Worm (Caenorhabditis elegans) whole organism, L1 larva: ENCODE results near the gene F13A2.9.

Experiments used
- C04F5.9 ChIP-seq: sonication (generic microtip); optimal IDR thresholded peaks from 2 replicates; lab custom pipeline; 2016; ENCODE audit warnings: missing genetic modification characterization, missing compliant biosample characterization
- C34B4.2 ChIP-seq: sonication (generic microtip); optimal IDR thresholded peaks from 2 replicates; lab custom pipeline; 2017; ENCODE audit warnings: mild to moderate bottlenecking, missing genetic modification characterization, missing compliant biosample characterization
- Y116A8C.19 ChIP-seq: sonication (generic microtip); optimal IDR thresholded peaks from 2 replicates; lab custom pipeline; 2016; ENCODE audit warnings: missing compliant biosample characterization, missing genetic modification characterization, borderline replicate concordance
- blmp-1 ChIP-seq: fragments of 150-350 bp; optimal IDR thresholded peaks from 2 replicates; lab custom pipeline; 2014; ENCODE audit warnings: missing biosample characterization, missing genetic modification characterization
- ceh-90 ChIP-seq: sonication (generic microtip); optimal IDR thresholded peaks from 2 replicates; lab custom pipeline; 2016; ENCODE audit warnings: missing genetic modification characterization, missing compliant biosample characterization
- efl-1 ChIP-seq, 4 experiments: fragments of 150-350 bp; optimal IDR thresholded peaks in 3 of 4; peaks in 1 of 4; 1 replicate in 1 of 4; 2 replicates in 3 of 4; lab custom pipeline; 2014; ENCODE audit warnings: missing biosample characterization in 2 of 4, missing genetic modification characterization in 2 of 4, missing genetic modification reagents in 2 of 4
- efl-3 ChIP-seq: fragments of 200-800 bp; sonication (Bioruptor generic); optimal IDR thresholded peaks from 2 replicates; lab custom pipeline; 2018; ENCODE audit warnings: mild to moderate bottlenecking, missing genetic modification characterization, missing compliant biosample characterization
- egl-13 ChIP-seq: sonication (generic microtip); optimal IDR thresholded peaks from 2 replicates; lab custom pipeline; 2016; ENCODE audit warnings: missing genotype, missing genetic modification reagents, missing genetic modification characterization, missing compliant biosample characterization
- elt-3 ChIP-seq, 6 experiments: fragments of 150-350 bp in 1 of 6; sonication (generic microtip); optimal IDR thresholded peaks; 2 replicates each; lab custom pipeline; 2017 to 2018; ENCODE audit warnings: missing biosample characterization in 6 of 6, missing genetic modification characterization in 6 of 6, inconsistent platforms in 1 of 6
- fkh-10 ChIP-seq: sonication (generic microtip); optimal IDR thresholded peaks from 2 replicates; lab custom pipeline; 2017; ENCODE audit warnings: missing biosample characterization, missing genetic modification reagents, missing genetic modification characterization
- fkh-4 ChIP-seq: sonication (generic microtip); optimal IDR thresholded peaks from 2 replicates; lab custom pipeline; 2016; ENCODE audit warnings: missing compliant biosample characterization, missing genetic modification characterization, borderline replicate concordance
- hpl-2 ChIP-seq: fragments of 150-350 bp; optimal IDR thresholded peaks from 2 replicates; lab custom pipeline; 2014; ENCODE audit warnings: missing biosample characterization, missing genetic modification reagents, missing genetic modification characterization
- irx-1 ChIP-seq: sonication (generic microtip); optimal IDR thresholded peaks from 2 replicates; lab custom pipeline; 2016; ENCODE audit warnings: missing genetic modification characterization, missing compliant biosample characterization
- lin-35 ChIP-seq, 2 experiments: fragments of 150-350 bp; optimal IDR thresholded peaks; 2 replicates each; lab custom pipeline; 2014; ENCODE audit warnings: missing biosample characterization in 2 of 2, missing genetic modification characterization in 2 of 2, missing genetic modification reagents in 2 of 2
- lir-3 ChIP-seq: sonication (generic microtip); optimal IDR thresholded peaks from 2 replicates; lab custom pipeline; 2016; ENCODE audit warnings: mild to moderate bottlenecking, missing genetic modification characterization, moderate library complexity, missing compliant biosample characterization; ENCODE audit not compliant: poor library complexity
- mdl-1 ChIP-seq, 2 experiments: fragments of 150-350 bp; optimal IDR thresholded peaks; 2 replicates each; lab custom pipeline; 2014 to 2017; ENCODE audit warnings: missing biosample characterization in 2 of 2, missing genetic modification characterization in 2 of 2, inconsistent platforms in 1 of 2
- mef-2 ChIP-seq: fragments of 150-350 bp; optimal IDR thresholded peaks from 2 replicates; lab custom pipeline; 2014; ENCODE audit warnings: missing biosample characterization, missing genetic modification characterization
- nhr-28 ChIP-seq: fragments of 150-350 bp; optimal IDR thresholded peaks from 2 replicates; lab custom pipeline; 2014; ENCODE audit warnings: missing biosample characterization, missing genetic modification characterization
- nhr-76 ChIP-seq: sonication (generic microtip); optimal IDR thresholded peaks from 2 replicates; lab custom pipeline; 2017; ENCODE audit warnings: missing biosample characterization, missing genetic modification characterization
- nhr-77 ChIP-seq: fragments of 150-350 bp; optimal IDR thresholded peaks from 2 replicates; lab custom pipeline; 2014; ENCODE audit warnings: missing biosample characterization, missing genetic modification characterization
- nhr-85 ChIP-seq: sonication (generic microtip); peaks from one replicate; lab custom pipeline; 2016; ENCODE audit warnings: missing genetic modification characterization, inconsistent platforms, missing compliant biosample characterization
- pqm-1 ChIP-seq: sonication (generic microtip); optimal IDR thresholded peaks from 3 replicates; lab custom pipeline; 2017; ENCODE audit warnings: missing biosample characterization, missing genetic modification characterization
- snpc-4 ChIP-seq: fragments of 150-350 bp; optimal IDR thresholded peaks from 2 replicates; lab custom pipeline; 2014; ENCODE audit warnings: missing biosample characterization, missing genetic modification characterization
- snu-23 ChIP-seq: sonication (generic microtip); optimal IDR thresholded peaks from 2 replicates; lab custom pipeline; 2016; ENCODE audit warnings: missing genetic modification characterization, missing compliant biosample characterization
- sox-4 ChIP-seq: sonication (generic microtip); optimal IDR thresholded peaks from 2 replicates; lab custom pipeline; 2016; ENCODE audit warnings: missing genetic modification characterization, missing compliant biosample characterization
- tbx-2 ChIP-seq: sonication (generic microtip); optimal IDR thresholded peaks from 2 replicates; lab custom pipeline; 2016; ENCODE audit warnings: missing genetic modification characterization, missing compliant biosample characterization
- unc-130 ChIP-seq: fragments of 150-350 bp; optimal IDR thresholded peaks from 2 replicates; lab custom pipeline; 2017; ENCODE audit warnings: missing biosample characterization, missing genetic modification characterization, inconsistent platforms
- unc-86 ChIP-seq: sonication (generic microtip); optimal IDR thresholded peaks from 2 replicates; lab custom pipeline; 2016; ENCODE audit warnings: missing genetic modification characterization, missing compliant biosample characterization
- zag-1 ChIP-seq: fragments of 150-350 bp; optimal IDR thresholded peaks from 2 replicates; lab custom pipeline; 2014; ENCODE audit warnings: missing biosample characterization, missing genetic modification characterization
- zip-4 ChIP-seq: fragments of 200-800 bp; sonication (Bioruptor generic); optimal IDR thresholded peaks from 2 replicates; lab custom pipeline; 2018; ENCODE audit warnings: mild to moderate bottlenecking, missing genetic modification characterization, moderate library complexity, missing compliant biosample characterization
- ztf-4 ChIP-seq: fragments of 150-350 bp; optimal IDR thresholded peaks from 2 replicates; lab custom pipeline; 2014; ENCODE audit warnings: missing biosample characterization, missing genetic modification characterization

F13A2.9 gene

DNA sequence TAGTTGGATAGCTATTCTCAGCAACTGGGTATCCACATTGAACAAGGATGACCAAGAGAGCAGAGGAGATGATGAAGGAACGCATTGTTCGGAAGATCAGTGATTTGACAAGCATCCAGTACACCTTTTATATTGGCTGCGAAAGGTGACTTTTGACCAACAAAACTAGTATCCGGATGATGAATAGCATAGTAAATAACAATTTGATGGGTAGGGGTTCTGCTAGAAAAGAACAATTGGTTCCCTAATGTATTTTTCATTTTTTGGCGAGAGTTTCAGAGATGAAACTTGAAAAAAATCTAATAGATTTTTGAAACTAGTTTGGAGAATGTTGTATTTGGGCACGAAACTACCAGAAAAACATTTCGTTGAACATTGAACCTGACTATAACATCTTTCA is 40.9 kb upstream of the F13A2.9 start, which contains the start of gene Y47D7A.11 (continued):
- TF ChIP-seq C34B4.2, result no peak

DNA sequence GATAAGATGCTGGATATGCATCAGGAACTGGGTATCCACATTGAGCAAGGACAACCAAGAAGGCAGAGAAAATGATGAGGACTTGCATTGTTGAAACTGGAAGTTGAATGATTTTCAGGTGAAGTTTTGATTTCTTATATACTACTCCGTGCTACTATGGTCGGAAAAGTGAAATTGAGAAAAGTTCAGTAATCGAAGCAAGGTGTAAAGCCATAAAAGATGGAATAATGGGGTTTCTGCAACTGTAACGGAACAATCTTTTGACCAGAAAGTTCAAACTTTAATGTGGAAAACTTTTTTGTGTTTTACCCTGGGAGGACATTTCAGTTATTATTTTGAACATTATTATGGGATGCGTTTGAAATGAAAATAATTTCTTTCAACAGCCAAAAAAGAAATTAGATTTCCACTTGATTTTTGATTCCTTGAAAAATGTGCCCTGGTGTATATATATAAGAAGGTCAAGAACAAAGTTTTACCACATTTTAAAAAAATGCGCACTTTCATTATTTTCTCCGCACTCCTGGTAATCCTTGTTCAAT is 36.6 kb upstream of the F13A2.9 start, which contains the start of the genes Y47D7A.9 and Y47D7A.19:
Gene Y47D7A.9 (minus strand): TSS at position 101 of the 542 bp plus-strand sequence.
Gene Y47D7A.19 (plus strand): TSS at position 492 of the 542 bp plus-strand sequence.
- TF ChIP-seq egl-13 (tag; lab: Kevin White, UChicago), result no peak
- TF ChIP-seq irx-1 (tag; lab: Kevin White, UChicago), result no peak
- no peak for TF ChIP-seq efl-1 (optimal IDR thresholded peaks at IDR 0.05; lab: Kevin White, UChicago)
- TF ChIP-seq efl-1 (GFP tag; optimal IDR thresholded peaks at IDR 0.05 in 1 of 2; lab: Kevin White, UChicago), result no peak
- no peak for TF ChIP-seq mef-2 (tag; lab: Kevin White, UChicago)
- TF ChIP-seq Y116A8C.19 (tag; lab: Kevin White, UChicago), result no peak
- TF ChIP-seq blmp-1, result no peak
- no peak for TF ChIP-seq snu-23
- no peak for TF ChIP-seq snpc-4

DNA sequence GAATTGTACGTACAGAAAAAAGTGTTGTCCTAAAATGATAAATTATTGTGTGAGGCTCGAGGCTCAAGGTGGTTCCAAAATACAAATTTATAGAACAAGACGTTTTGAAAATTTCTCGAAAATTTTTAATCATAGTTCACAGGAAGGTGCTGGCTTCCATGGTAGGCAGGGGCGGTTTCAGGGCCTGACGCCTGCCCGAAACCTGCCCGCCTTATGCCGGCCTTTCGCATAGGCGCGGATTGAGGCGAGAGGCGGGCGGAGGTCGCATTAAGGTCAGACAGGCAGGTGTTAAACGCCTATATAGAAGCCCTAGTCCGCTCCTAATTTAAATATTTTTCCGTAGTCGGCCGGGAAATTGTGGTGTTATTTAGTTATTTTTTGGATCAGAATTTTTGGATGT is 35.8 kb upstream of the F13A2.9 start:
- no peak for TF ChIP-seq fkh-4 (tag; lab: Kevin White, UChicago)
- no peak for TF ChIP-seq elt-3 (tag; optimal IDR thresholded peaks at IDR 0.05; lab: Kevin White, UChicago)
- TF ChIP-seq efl-3, result no peak
- TF ChIP-seq nhr-76 (tag; lab: Kevin White, UChicago), result no peak
- TF ChIP-seq ceh-90, result no peak

DNA sequence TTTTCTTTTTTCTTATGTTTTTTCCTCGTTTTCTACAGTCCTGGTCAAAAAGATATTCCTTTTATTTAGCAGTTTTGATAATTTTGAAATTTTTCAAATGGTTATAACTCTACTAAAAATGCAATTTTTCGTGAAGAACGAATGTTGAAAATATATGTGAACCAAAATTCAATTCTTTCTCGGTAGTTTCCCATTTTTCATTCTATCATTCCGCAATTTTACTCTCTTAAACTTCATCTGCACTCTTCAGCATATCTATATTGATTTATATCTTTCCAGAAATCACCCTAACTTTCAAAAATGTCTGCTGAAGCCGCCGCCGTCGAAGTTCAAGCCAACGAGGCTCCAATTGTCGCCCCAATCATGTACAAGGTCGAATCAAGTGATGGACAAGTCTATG is 34.8 kb upstream of the F13A2.9 start, which contains the start of gene skr-7:
Gene skr-7 (plus strand): TSS at position 301 of the 400 bp plus-strand sequence.
- no peak for TF ChIP-seq irx-1 (tag; lab: Kevin White, UChicago)
- TF ChIP-seq nhr-85 (tag; lab: Kevin White, UChicago), result no peak
- TF ChIP-seq ztf-4, result no peak
- no peak for TF ChIP-seq zip-4 (GFP tag; lab: Kevin White, UChicago)
- no peak for TF ChIP-seq tbx-2
- no peak for TF ChIP-seq nhr-28
- TF ChIP-seq mdl-1 (tag; optimal IDR thresholded peaks at IDR 0.05; lab: Kevin White, UChicago), result no peak
- no peak for TF ChIP-seq snu-23
- TF ChIP-seq C04F5.9 (tag; lab: Kevin White, UChicago), result no peak
- TF ChIP-seq snpc-4, result no peak
- TF ChIP-seq efl-1 (optimal IDR thresholded peaks at IDR 0.05; lab: Kevin White, UChicago), result no peak
- TF ChIP-seq efl-1 (GFP tag; optimal IDR thresholded peaks at IDR 0.05 in 1 of 2; lab: Kevin White, UChicago), result no peak
- TF ChIP-seq unc-130, result no peak
- no peak for TF ChIP-seq egl-13 (tag; lab: Kevin White, UChicago)
- TF ChIP-seq zag-1 (tag; lab: Kevin White, UChicago), result no peak
- no peak for TF ChIP-seq mef-2 (tag; lab: Kevin White, UChicago)

DNA sequence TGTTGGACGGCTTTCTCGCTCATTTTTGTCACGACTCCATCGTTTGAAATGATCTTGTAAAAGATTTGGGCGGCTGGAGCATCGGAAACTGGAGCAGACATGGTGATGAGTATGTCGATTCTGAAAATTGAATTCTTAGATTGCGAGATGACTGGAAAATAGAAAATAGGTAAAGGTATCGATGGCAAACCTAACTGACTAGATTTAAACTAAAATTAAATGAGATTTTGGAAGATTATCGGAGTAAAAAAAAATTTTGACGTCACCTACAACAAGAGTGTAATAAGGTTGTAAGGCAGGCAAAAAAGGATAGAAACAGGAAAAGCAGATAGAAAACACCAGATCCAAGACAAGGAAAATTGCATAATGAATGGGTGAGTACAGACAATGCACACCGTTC is 34.2 kb upstream of the F13A2.9 start, which contains the start of gene skr-14:
Gene skr-14 (minus strand): TSS at position 101 of the 400 bp plus-strand sequence.
- no peak for TF ChIP-seq lir-3
- no peak for TF ChIP-seq nhr-77 (tag; lab: Kevin White, UChicago)
- TF ChIP-seq pqm-1 (tag; lab: Kevin White, UChicago), result no peak
- TF ChIP-seq lin-35 (GFP tag; optimal IDR thresholded peaks at IDR 0.05; lab: Kevin White, UChicago), result no peak
- no peak for TF ChIP-seq mef-2 (tag; lab: Kevin White, UChicago)
- no peak for TF ChIP-seq sox-4 (tag; lab: Kevin White, UChicago)
- TF ChIP-seq unc-86 (tag; lab: Kevin White, UChicago), result no peak
- no peak for TF ChIP-seq hpl-2 (GFP tag; lab: Kevin White, UChicago)
- TF ChIP-seq fkh-10 (GFP tag; lab: Kevin White, UChicago), result no peak

DNA sequence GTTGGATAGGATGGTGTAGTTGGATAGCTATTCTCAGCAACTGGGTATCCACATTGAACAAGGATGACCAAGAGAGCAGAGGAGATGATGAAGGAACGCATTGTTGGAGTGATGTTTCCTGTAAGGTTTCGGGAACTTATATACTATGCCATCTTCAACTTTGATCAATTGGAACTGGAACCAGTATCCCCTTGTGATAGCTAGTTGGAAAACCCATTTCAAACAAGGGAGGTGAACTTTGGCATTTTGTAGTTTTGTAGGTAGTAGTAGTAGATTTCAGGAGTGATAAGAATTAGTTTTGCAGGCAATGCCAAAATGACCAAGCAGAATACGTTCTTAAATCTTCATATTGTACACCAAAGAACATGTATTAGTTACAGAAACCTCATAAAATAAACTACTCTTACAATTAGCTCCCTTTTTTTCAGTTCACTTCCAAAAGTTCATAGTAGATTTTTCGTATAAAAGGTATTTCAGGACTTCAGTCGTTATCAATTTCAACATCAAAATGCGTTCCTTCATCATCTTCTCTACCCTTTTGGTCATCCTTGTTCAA is 32.5 kb upstream of the F13A2.9 start, which contains the start of the genes Y47D7A.7 and Y47D7A.2:
Gene Y47D7A.7 (minus strand): TSS at position 101 of the 556 bp plus-strand sequence.
Gene Y47D7A.2 (plus strand): TSS at position 506 of the 556 bp plus-strand sequence.
- no peak for TF ChIP-seq fkh-10 (GFP tag; lab: Kevin White, UChicago)
- TF ChIP-seq ztf-4, result no peak
- TF ChIP-seq, all 84 proteins: peak for 0
